Worm (Caenorhabditis elegans) whole organism, L4/young adult: ENCODE measurements around the gene C33D9.10.
"Not testable (repeated sequence)": the region's sequence is repeated elsewhere in the genome, so short reads cannot be mapped to it uniquely, and the experiment has no call there.

Source experiments
- W03F9.2 ChIP-seq: fragments of 150-350 bp; optimal IDR thresholded peaks from 2 replicates; lab custom pipeline; 2014; ENCODE audit warnings: missing biosample characterization, missing genetic modification characterization
- dao-5 ChIP-seq: sonication (generic microtip); optimal IDR thresholded peaks from 2 replicates; lab custom pipeline; 2016; ENCODE audit warnings: missing genotype, missing genetic modification characterization, moderate library complexity, missing compliant biosample characterization
- him-1 ChIP-seq: sonication (generic microtip); optimal IDR thresholded peaks from 2 replicates; lab custom pipeline; 2016; ENCODE audit warnings: missing genotype, missing genetic modification reagents, missing genetic modification characterization, missing compliant biosample characterization

C33D9.10 gene

DNA sequence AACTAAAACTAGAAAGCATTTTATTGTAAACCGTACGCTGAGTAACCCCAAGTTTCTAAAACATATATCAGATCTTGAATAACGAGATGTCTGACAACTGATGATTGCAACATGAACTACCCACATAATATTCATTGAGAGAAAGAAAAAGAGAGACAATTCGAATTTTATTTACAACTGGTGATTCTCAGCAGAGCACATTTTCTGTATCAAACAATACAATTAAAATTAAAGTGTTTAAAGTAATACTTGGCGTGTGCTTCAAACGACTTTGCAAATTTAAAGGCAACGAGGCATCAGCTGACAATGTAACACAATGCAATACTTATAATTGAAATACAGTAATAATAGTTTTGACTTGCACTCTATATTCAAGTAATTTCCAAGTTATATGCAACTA, at the start of gene C33D9.10:
C33D9.10 (minus strand) TSS at position 101 of the 400 bp plus-strand sequence.
- not testable (repeated sequence) for TF ChIP-seq W03F9.2, dao-5, him-1

- TF ChIP-seq him-1 (no peak), W03F9.2 (no peak)
Observed at ce11 chrIV:8830591-8830990, 42.6 kb upstream of the C33D9.10 start, which contains the start of gene T28C6.8. Gene T28C6.8, minus strand, starts transcription at chrIV:8830727.

DNA sequence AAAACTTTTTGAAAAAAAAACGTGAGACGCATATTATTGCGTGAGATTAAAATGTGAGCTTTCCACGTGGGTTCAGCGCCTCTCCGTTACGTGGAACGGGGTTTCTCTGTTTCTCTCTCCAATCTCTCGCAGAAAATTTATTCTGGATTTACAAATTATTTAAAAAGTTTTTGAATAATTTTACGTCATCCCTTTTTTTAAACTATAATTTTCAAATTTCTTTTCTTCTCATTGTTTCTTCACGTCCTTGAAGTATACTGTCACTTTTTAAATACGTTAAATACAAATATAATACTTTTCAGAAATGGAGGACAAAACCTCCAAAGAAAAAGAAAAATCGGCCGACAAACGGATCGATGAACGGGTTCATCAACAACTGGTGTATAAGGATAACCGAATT, 39.6 kb upstream of the C33D9.10 start, which contains the start of gene T28C6.7:
T28C6.7 (plus strand) TSS at position 301 of the 400 bp plus-strand sequence.
- TF ChIP-seq W03F9.2 (no peak), dao-5 (no peak), him-1 (no peak)

ce11 chrIV:8826606-8827000, 38.7 kb upstream of the C33D9.10 start:
- no peak for TF ChIP-seq him-1
- TF ChIP-seq dao-5, result no peak
- no peak for TF ChIP-seq W03F9.2

- TF ChIP-seq dao-5 (no peak), W03F9.2 (no peak), him-1 (no peak)
Observed at ce11 chrIV:8825997-8826605, 38.2 kb upstream of the C33D9.10 start.

DNA sequence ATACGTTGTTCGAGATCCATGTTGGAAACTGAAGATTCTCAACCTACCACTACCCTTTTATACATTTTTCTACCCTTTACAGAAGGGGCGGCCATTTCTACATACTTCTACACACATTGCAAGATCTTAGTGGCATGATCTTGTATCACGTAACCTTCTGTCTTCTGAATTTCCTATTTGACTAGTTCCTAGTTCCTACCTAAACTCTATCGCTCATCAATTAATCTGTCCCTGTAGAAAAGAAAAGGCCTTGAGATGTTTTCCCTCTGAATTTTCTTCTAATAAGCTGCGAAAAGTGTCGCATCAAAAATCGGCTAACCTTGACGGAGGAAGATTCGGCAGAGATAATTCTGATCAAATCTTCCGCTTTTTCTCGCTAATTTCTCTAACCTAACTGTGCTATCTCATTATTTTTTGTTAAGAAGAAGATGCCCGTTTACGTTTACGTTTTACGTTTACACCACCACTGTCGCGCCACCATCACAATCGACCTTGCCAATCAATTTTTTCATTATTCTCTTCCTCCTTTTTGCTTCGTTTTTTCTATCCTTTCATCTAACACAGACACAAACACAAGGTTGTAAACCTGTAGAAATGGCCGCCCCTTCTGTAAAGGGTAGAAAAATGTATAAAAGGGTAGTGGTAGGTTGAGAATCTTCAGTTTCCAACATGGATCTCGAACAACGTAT, 36.3 kb upstream of the C33D9.10 start, which contains the start of the genes col-117 and col-3:
col-117 (minus strand) TSS at position 51 of the 689 bp plus-strand sequence.
col-3 (plus strand) TSS at position 639 of the 689 bp plus-strand sequence.
- TF ChIP-seq W03F9.2, result no peak
- TF ChIP-seq dao-5, result no peak
- TF ChIP-seq him-1, result no peak

- TF ChIP-seq dao-5 (no peak), him-1 (no peak), W03F9.2 (no peak)
Observed at ce11 chrIV:8822598-8822997, 34.6 kb upstream of the C33D9.10 start.

DNA sequence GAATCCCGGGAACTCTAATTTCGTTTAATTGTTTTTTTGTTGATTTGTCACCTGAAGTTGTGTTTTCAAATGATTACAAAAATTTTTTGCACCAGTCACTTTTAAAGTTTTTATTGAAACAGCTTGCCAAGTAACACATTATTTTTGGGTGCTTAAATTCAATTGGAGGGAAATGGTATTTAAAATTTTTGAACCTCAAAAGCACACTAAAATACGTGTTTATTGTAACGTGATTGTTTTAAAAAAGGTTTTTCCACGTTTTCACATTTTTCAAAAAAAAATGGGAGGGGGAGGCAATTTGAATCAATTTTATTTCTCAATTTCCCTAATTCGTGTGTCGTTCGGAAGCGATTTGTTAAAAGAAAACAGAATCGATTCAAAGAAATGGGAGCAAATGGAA, 33.2 kb upstream of the C33D9.10 start, which contains the start of gene T28C6.5:
T28C6.5 (plus strand) TSS at position 301 of the 400 bp plus-strand sequence.
- TF ChIP-seq W03F9.2 (no peak), him-1 (no peak), dao-5 (no peak)

DNA sequence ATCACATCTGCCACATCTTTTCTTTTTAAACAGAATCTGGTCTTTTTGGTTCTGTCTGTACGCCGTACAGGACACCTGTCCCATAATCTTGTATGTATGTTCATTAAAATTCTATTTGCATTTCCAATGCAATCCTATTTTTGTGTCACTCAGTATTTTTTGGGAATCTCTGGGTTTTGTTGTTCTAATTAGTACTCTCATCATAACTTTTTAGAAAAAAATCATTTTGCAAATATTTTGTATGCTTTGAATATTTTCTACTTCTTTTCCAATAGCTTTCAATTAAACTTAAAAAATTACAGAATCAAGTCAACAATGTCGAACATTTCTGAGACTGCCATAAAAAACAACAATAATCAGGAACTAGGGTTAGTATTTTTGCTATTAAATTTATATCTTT, 32.1 kb upstream of the C33D9.10 start, which contains the start of gene T28C6.3:
T28C6.3 (plus strand) TSS at position 301 of the 400 bp plus-strand sequence.
- no peak for TF ChIP-seq him-1
- TF ChIP-seq dao-5, result no peak
- no peak for TF ChIP-seq W03F9.2

DNA sequence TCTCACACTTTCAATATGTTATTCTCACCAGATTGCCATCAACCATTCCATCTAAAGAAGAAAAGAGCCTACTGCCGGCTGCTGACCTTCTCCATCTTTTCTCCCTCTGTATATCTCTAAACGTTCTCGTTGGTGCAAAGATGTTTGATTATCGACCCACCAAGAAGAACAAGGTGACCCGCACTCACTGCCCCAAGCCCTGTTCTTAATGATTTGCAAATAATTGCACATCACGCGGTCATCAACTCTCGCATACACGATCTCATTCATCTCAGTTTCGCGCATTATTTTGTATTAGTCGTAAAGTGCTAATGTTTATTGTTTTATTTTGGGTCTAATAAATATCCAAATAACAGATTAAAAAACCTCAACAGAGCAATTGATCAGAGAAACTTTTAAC, 31.5 kb upstream of the C33D9.10 start:
- TF ChIP-seq dao-5 (no peak), him-1 (no peak), W03F9.2 (no peak)

ce11 chrIV:8817639-8818038, 29.7 kb upstream of the C33D9.10 start, which contains the start of gene T28C6.10:
Gene T28C6.10, plus strand, starts transcription at chrIV:8817939.
- no peak for TF ChIP-seq W03F9.2
- TF ChIP-seq him-1, result no peak
- no peak for TF ChIP-seq dao-5

DNA sequence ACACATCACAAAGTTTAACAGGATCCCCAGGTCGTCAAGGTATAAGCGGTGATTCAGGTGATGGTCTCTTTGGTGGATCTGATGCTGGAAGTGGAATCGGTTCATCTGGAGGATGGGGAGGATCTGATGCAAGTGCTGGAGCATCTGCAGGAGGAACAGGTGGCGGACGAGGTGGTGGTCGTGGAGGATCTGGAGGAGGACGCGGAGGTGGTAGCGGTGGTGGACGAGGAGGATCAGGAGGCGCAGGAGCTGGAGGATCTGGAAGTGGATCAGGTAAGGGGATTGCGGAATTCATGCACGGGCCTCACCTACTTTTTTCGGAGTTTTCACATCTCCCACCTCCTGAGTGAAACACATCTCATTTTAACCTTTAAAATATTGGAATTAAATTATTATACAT, 28.7 kb upstream of the C33D9.10 start:
- TF ChIP-seq dao-5 (no peak), him-1 (no peak)

DNA sequence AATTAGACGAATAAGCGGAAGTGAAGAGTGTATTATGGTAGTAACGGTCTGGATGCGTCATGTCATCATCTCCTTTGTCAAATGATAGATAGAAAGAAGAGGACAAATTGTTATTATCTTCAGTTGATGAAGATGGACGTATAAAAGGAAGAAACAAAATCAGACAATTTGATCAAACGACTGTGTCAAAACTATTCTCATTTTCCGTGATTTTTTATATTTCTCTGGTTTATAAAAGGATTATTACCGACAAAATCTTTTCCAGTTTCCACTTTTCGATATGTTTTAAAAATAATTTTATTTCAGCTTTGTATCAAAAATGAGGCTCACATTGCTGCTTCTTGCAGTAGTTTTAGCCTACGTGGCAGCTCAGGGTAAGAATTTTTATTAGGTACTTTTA, 28.1 kb upstream of the C33D9.10 start, which contains the start of gene grsp-2:
grsp-2 (plus strand) TSS at position 301 of the 400 bp plus-strand sequence.
- TF ChIP-seq dao-5, result no peak
- TF ChIP-seq W03F9.2, result no peak
- no peak for TF ChIP-seq him-1

DNA sequence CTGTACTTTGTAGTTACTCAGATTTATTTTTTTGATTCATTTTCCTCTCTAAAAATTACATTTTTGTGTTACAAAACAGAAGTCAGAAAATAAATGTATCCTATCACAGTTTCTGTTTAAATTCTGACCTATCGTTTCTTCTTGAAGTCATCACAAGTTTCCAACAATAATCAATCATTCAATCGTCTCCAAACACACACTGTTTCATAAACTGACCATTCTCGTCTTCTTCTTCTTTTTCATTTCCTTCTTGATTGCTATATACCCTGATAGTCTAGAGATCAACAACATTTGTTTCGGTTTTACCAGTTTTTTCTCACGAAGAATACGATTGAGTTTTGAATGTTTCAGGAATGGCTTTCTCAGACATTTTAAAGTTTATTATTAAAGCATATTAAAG, 27.2 kb upstream of the C33D9.10 start:
- TF ChIP-seq dao-5, result no peak
- TF ChIP-seq W03F9.2, result no peak
- no peak for TF ChIP-seq him-1

ce11 chrIV:8813614-8814013, 25.7 kb upstream of the C33D9.10 start, which contains the start of gene exc-5:
Gene exc-5, minus strand, starts transcription at chrIV:8813670.
- TF ChIP-seq dao-5 (no peak), him-1 (no peak), W03F9.2 (no peak)

ce11 chrIV:8807327-8807726, 19.4 kb upstream of the C33D9.10 start:
- TF ChIP-seq W03F9.2 (no peak), him-1 (no peak), dao-5 (no peak)
